Fruit fly (Drosophila melanogaster): Measurements from ENCODE around the gene CG3632.
A peak's percentile ranks its signal among the peaks of the same experiment; 100 is the strongest.

CG3632 gene

dm6 chrX:16285186-16285585 lies 11.3 kb upstream of the CG3632 start (continued):
- TF ChIP-seq CG6854 (GFP tag; optimal IDR thresholded peaks at IDR 0.05) (no peak), fd59A (GFP tag; optimal IDR thresholded peaks at IDR 0.05) (no peak), Met (GFP tag; optimal IDR thresholded peaks at IDR 0.05) (peak; percentile 43), ss (GFP tag; optimal IDR thresholded peaks at IDR 0.05) (no peak), Sox14 (GFP tag; optimal IDR thresholded peaks at IDR 0.05) (no peak), CG8319 (GFP tag; optimal IDR thresholded peaks at IDR 0.05) (no peak)

dm6 chrX:16286083-16286666 lies 10.3 kb upstream of the CG3632 start, which contains the start of gene UQCR-14:
Gene UQCR-14 (plus strand): TSS chrX:16286288.
- peak; percentile 19 for TF ChIP-seq CG31627 (GFP tag; optimal IDR thresholded peaks at IDR 0.05)
- TF ChIP-seq CG6792 (GFP tag; optimal IDR thresholded peaks at IDR 0.05): no peak
- TF ChIP-seq CG1621 (tag; optimal IDR thresholded peaks at IDR 0.05): peak; percentile 12
- no peak for TF ChIP-seq Gug (GFP tag; IDR thresholded peaks at IDR 0.05)
- TF ChIP-seq CG16779 (tag; optimal IDR thresholded peaks at IDR 0.05): no peak
- no peak for TF ChIP-seq Ets21C (GFP tag; optimal IDR thresholded peaks at IDR 0.05)
- TF ChIP-seq CG11294 (GFP tag; IDR thresholded peaks at IDR 0.05): no peak
- TF ChIP-seq Eip93F (GFP tag; optimal IDR thresholded peaks at IDR 0.05): no peak
- peak; percentile 74 for TF ChIP-seq Eip78C (GFP tag)
- TF ChIP-seq Lpt (GFP tag; optimal IDR thresholded peaks at IDR 0.05): no peak
- no peak for TF ChIP-seq Smox (GFP tag; optimal IDR thresholded peaks at IDR 0.05)
- peak; percentile 6 for TF ChIP-seq CG10631 (GFP tag; optimal IDR thresholded peaks at IDR 0.05)
- TF ChIP-seq OdsH (GFP tag; optimal IDR thresholded peaks at IDR 0.05): no peak
- TF ChIP-seq eg (GFP tag; IDR thresholded peaks at IDR 0.05): no peak
- no peak for TF ChIP-seq Met (GFP tag; optimal IDR thresholded peaks at IDR 0.05)
- TF ChIP-seq Eip75B (GFP tag; optimal IDR thresholded peaks at IDR 0.05): no peak
- TF ChIP-seq pdm3 (GFP tag; optimal IDR thresholded peaks at IDR 0.05): no peak
- no peak for TF ChIP-seq CG6163 (GFP tag; IDR thresholded peaks at IDR 0.05)
- TF ChIP-seq Hr39 (GFP tag; optimal IDR thresholded peaks at IDR 0.05): no peak
- peak; percentile 34 for TF ChIP-seq dsx (GFP tag; optimal IDR thresholded peaks at IDR 0.05; ENCODE audit: poor library complexity, severe bottlenecking)
- TF ChIP-seq Sox15 (GFP tag; optimal IDR thresholded peaks at IDR 0.05): no peak
- TF ChIP-seq CG11902 (GFP tag; optimal IDR thresholded peaks at IDR 0.05): no peak
- peak; percentile 12 for TF ChIP-seq Sox14 (GFP tag; optimal IDR thresholded peaks at IDR 0.05)
- TF ChIP-seq dac (GFP tag; optimal IDR thresholded peaks at IDR 0.05): no peak
- no peak for TF ChIP-seq CG4318 (GFP tag; optimal IDR thresholded peaks at IDR 0.05)
- no peak for TF ChIP-seq fd85E (GFP tag; optimal IDR thresholded peaks at IDR 0.05)
- TF ChIP-seq spab (GFP tag; optimal IDR thresholded peaks at IDR 0.05): no peak
- TF ChIP-seq CG15336 (GFP tag; IDR thresholded peaks at IDR 0.05): no peak
- peak; percentile 9 for TF ChIP-seq lz (GFP tag; optimal IDR thresholded peaks at IDR 0.05)
- no peak for TF ChIP-seq Blimp-1 (GFP tag; optimal IDR thresholded peaks at IDR 0.05)
- TF ChIP-seq CG6808 (GFP tag; optimal IDR thresholded peaks at IDR 0.05): no peak
- no peak for TF ChIP-seq CG7368 (GFP tag; optimal IDR thresholded peaks at IDR 0.05)
- no peak for TF ChIP-seq CG10669 (GFP tag; optimal IDR thresholded peaks at IDR 0.05)
- no peak for TF ChIP-seq CG6276 (GFP tag; optimal IDR thresholded peaks at IDR 0.05)
- peak; percentile 43 for TF ChIP-seq vri (GFP tag; optimal IDR thresholded peaks at IDR 0.05)
- no peak for TF ChIP-seq CG6854 (GFP tag; optimal IDR thresholded peaks at IDR 0.05)
- no peak for TF ChIP-seq CG11762 (GFP tag; optimal IDR thresholded peaks at IDR 0.05; ENCODE audit: insufficient read depth)
- TF ChIP-seq acj6 (GFP tag; optimal IDR thresholded peaks at IDR 0.05): no peak
- no peak for TF ChIP-seq svp (GFP tag)
- no peak for TF ChIP-seq CG8632 (GFP tag; optimal IDR thresholded peaks at IDR 0.05)
- TF ChIP-seq cyc (GFP tag; optimal IDR thresholded peaks at IDR 0.05): peak; percentile 8
- no peak for TF ChIP-seq salr (GFP tag; optimal IDR thresholded peaks at IDR 0.05)
- peak; percentile 10 for TF ChIP-seq Sox102F (GFP tag; optimal IDR thresholded peaks at IDR 0.05)
- no peak for TF ChIP-seq CG34406 (GFP tag; optimal IDR thresholded peaks at IDR 0.05)
- no peak for TF ChIP-seq Hr4 (GFP tag; optimal IDR thresholded peaks at IDR 0.05)
- no peak for TF ChIP-seq fkh (GFP tag; optimal IDR thresholded peaks at IDR 0.05)
- TF ChIP-seq CG8319 (GFP tag; optimal IDR thresholded peaks at IDR 0.05): no peak
- no peak for TF ChIP-seq net (GFP tag; optimal IDR thresholded peaks at IDR 0.05)

Data from whole organism, prepupa.